Worm (Caenorhabditis elegans) whole organism, midembryonic: ENCODE measurements around the gene Y59A8B.12.

Source experiments
- T22C8.4 ChIP-seq: fragments of 200-800 bp; sonication (Bioruptor generic); IDR thresholded peaks from 2 replicates; pipeline ENCODE4 v1.3.6; 2022; ENCODE audit warnings: missing genetic modification characterization, missing compliant biosample characterization
- klf-2 ChIP-seq: fragments of 200-800 bp; sonication (Bioruptor generic); conservative IDR thresholded peaks from 2 replicates; pipeline ENCODE4 v1.3.6; 2022; ENCODE audit warnings: missing genetic modification reagents, missing genetic modification characterization, missing compliant biosample characterization
- tab-1 ChIP-seq: fragments of 200-800 bp; sonication (Bioruptor generic); IDR thresholded peaks from 2 replicates; pipeline ENCODE4 v1.3.6; 2022; ENCODE audit warnings: missing genetic modification characterization, missing compliant biosample characterization
- ztf-29 ChIP-seq: fragments of 200-800 bp; sonication (Bioruptor generic); IDR thresholded peaks from 2 replicates; pipeline ENCODE4 v1.3.6; 2022; ENCODE audit warnings: missing genetic modification reagents, missing genetic modification characterization, missing compliant biosample characterization

DNA sequence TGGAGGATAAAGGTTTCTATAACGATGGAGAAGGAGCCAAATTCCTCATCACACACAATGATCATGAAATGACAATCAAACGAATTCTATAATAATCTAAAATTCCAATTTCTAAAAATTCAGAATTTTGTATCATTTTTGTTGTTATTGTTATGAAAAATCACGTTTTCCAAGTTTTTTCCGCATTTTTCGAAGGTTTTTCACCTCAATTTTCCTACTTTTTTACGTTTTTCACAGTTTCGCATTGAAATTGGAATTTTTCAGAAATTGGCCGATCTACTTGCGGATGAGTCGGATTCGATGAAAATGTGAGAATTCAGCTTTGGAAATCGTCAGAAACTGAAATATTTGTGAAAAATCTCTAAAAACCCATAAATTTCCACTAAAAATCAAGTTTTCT is 39.1 kb upstream of the Y59A8B.12 start, which contains the start of gene fbxa-210:
- TF ChIP-seq klf-2 (GFP tag; lab: Robert Waterston, UW) = no peak
- TF ChIP-seq T22C8.4 = no peak
- no peak for TF ChIP-seq ztf-29 (GFP tag; lab: Robert Waterston, UW)
- no peak for TF ChIP-seq tab-1 (GFP tag; lab: Robert Waterston, UW)
